Worm (Caenorhabditis elegans) whole organism, L4 larva: Measurements from ENCODE around the gene pgap-3.

Source experiments
- F37D6.2 ChIP-seq: sonication (generic microtip); optimal IDR thresholded peaks from 2 replicates; lab custom pipeline; 2016; ENCODE audit warnings: mild to moderate bottlenecking, missing genetic modification characterization, missing compliant biosample characterization
- T20F7.1 ChIP-seq: fragments of 200-800 bp; sonication (Bioruptor generic); optimal IDR thresholded peaks from 2 replicates; lab custom pipeline; 2018; ENCODE audit warnings: mild to moderate bottlenecking, missing genetic modification characterization, missing compliant biosample characterization
- T26A8.4 ChIP-seq: fragments of 200-800 bp; sonication (Bioruptor generic); IDR thresholded peaks from 2 replicates; pipeline ENCODE4 v1.3.6; 2022; ENCODE audit warnings: missing genetic modification characterization, missing compliant biosample characterization
- ZK337.2 ChIP-seq: fragments of 200-800 bp; sonication (Bioruptor generic); IDR thresholded peaks from 2 replicates; pipeline ENCODE4 v1.3.6; 2022; ENCODE audit warnings: missing genetic modification reagents, missing genetic modification characterization, missing compliant biosample characterization
- arid-1 ChIP-seq: fragments of 200-800 bp; sonication (Bioruptor generic); conservative IDR thresholded peaks from 2 replicates; pipeline ENCODE4 v1.3.6; 2022; ENCODE audit warnings: missing genetic modification reagents, missing genetic modification characterization, missing compliant biosample characterization
- attf-4 ChIP-seq: sonication (generic microtip); optimal IDR thresholded peaks from 3 replicates; lab custom pipeline; 2017; ENCODE audit warnings: missing biosample characterization, missing genetic modification characterization
- ceh-20 ChIP-seq: fragments of 200-800 bp; sonication (Bioruptor generic); IDR thresholded peaks from 2 replicates; pipeline ENCODE4 v1.3.6; 2022; ENCODE audit warnings: missing genetic modification reagents, missing genetic modification characterization, missing compliant biosample characterization
- ces-1 ChIP-seq: fragments of 150-350 bp; sonication (generic microtip); optimal IDR thresholded peaks from 4 replicates; lab custom pipeline; 2014; ENCODE audit warnings: missing biosample characterization, missing genetic modification reagents, missing genetic modification characterization
- daf-12 ChIP-seq: fragments of 150-350 bp; optimal IDR thresholded peaks from 2 replicates; lab custom pipeline; 2014; ENCODE audit warnings: missing biosample characterization, missing genetic modification reagents, missing genetic modification characterization
- daf-16 ChIP-seq, 3 experiments: sonication (generic microtip); optimal IDR thresholded peaks; 2 replicates each; lab custom pipeline; 2016 to 2017; ENCODE audit warnings: missing genetic modification characterization in 3 of 3, missing genetic modification reagents in 3 of 3, mild to moderate bottlenecking in 2 of 3, missing compliant biosample characterization in 2 of 3, missing biosample characterization in 1 of 3, moderate library complexity in 1 of 3
- daf-19 ChIP-seq: fragments of 200-800 bp; sonication (Bioruptor generic); conservative IDR thresholded peaks from 2 replicates; pipeline ENCODE4 v1.3.6; 2022; ENCODE audit warnings: missing genetic modification characterization, missing compliant biosample characterization
- daf-8 ChIP-seq: fragments of 200-800 bp; sonication (Bioruptor generic); IDR thresholded peaks from 2 replicates; pipeline ENCODE4 v1.3.6; 2022; ENCODE audit warnings: missing genetic modification characterization, missing compliant biosample characterization
- dmd-6 ChIP-seq: fragments of 200-800 bp; sonication (Bioruptor generic); IDR thresholded peaks from 2 replicates; pipeline ENCODE4 v1.3.6; 2022; ENCODE audit warnings: missing genetic modification reagents, missing genetic modification characterization, missing compliant biosample characterization
- dpl-1 ChIP-seq: fragments of 150-350 bp; optimal IDR thresholded peaks from 2 replicates; lab custom pipeline; 2014; ENCODE audit warnings: missing biosample characterization, missing genetic modification reagents, missing genetic modification characterization
- duxl-1 ChIP-seq: sonication (generic microtip); optimal IDR thresholded peaks from 2 replicates; lab custom pipeline; 2016; ENCODE audit warnings: mild to moderate bottlenecking, missing genetic modification characterization, moderate library complexity, missing compliant biosample characterization; ENCODE audit not compliant: poor library complexity
- egl-27 ChIP-seq: sonication (generic microtip); optimal IDR thresholded peaks from 3 replicates; lab custom pipeline; 2017; ENCODE audit warnings: missing biosample characterization, missing genetic modification reagents, missing genetic modification characterization
- fkh-10 ChIP-seq: fragments of 150-350 bp; optimal IDR thresholded peaks from 2 replicates; lab custom pipeline; 2014; ENCODE audit warnings: missing biosample characterization, missing genetic modification reagents, missing genetic modification characterization
- gei-8 ChIP-seq: fragments of 200-800 bp; sonication (Bioruptor generic); optimal IDR thresholded peaks from 2 replicates; lab custom pipeline; 2018; ENCODE audit warnings: mild to moderate bottlenecking, missing genetic modification characterization, missing compliant biosample characterization
- hif-1 ChIP-seq, 2 experiments: sonication (generic microtip); optimal IDR thresholded peaks; 2 replicates each; lab custom pipeline; 2016 to 2017; ENCODE audit warnings: missing compliant biosample characterization in 2 of 2, missing genetic modification characterization in 2 of 2, missing genetic modification reagents in 2 of 2, missing genotype in 2 of 2, mild to moderate bottlenecking in 1 of 2
- hlh-11 ChIP-seq: fragments of 200-800 bp; sonication (Bioruptor generic); optimal IDR thresholded peaks from 2 replicates; lab custom pipeline; 2018; ENCODE audit warnings: mild to moderate bottlenecking, missing genetic modification characterization, missing compliant biosample characterization
- lim-7 ChIP-seq: fragments of 200-800 bp; sonication (Bioruptor generic); IDR thresholded peaks from 2 replicates; pipeline ENCODE4 v1.3.6; 2022; ENCODE audit warnings: missing genetic modification characterization, missing compliant biosample characterization
- lin-1 ChIP-seq: fragments of 200-800 bp; sonication (Bioruptor generic); IDR thresholded peaks from 2 replicates; pipeline ENCODE4 v1.3.6; 2022; ENCODE audit warnings: missing genetic modification reagents, missing genetic modification characterization, missing compliant biosample characterization
- lin-38 ChIP-seq: fragments of 200-800 bp; sonication (Bioruptor generic); IDR thresholded peaks from 2 replicates; pipeline ENCODE4 v1.3.6; 2022; ENCODE audit warnings: missing genetic modification reagents, missing genetic modification characterization, missing compliant biosample characterization
- lsy-2 ChIP-seq, 2 experiments: fragments of 150-350 bp in 1 of 2; sonication (generic microtip) in 1 of 2; optimal IDR thresholded peaks; 2 replicates each; lab custom pipeline; 2014 to 2017; ENCODE audit warnings: missing biosample characterization in 2 of 2, missing genetic modification characterization in 2 of 2
- mdl-1 ChIP-seq, 2 experiments: fragments of 150-350 bp in 1 of 2; sonication (generic microtip) in 1 of 2; optimal IDR thresholded peaks; 2 replicates each; lab custom pipeline; 2014 to 2017; ENCODE audit warnings: missing biosample characterization in 2 of 2, missing genetic modification characterization in 2 of 2
- mep-1 ChIP-seq: fragments of 150-350 bp; sonication (generic microtip); optimal IDR thresholded peaks from 3 replicates; lab custom pipeline; 2014; ENCODE audit warnings: missing biosample characterization, missing genetic modification characterization
- mes-2 ChIP-seq: sonication (generic microtip); optimal IDR thresholded peaks from 2 replicates; lab custom pipeline; 2016; ENCODE audit warnings: missing genotype, mild to moderate bottlenecking, missing genetic modification characterization, missing compliant biosample characterization; ENCODE audit not compliant: poor library complexity, severe bottlenecking
- nhr-11 ChIP-seq: fragments of 150-350 bp; optimal IDR thresholded peaks from 2 replicates; lab custom pipeline; 2014; ENCODE audit warnings: missing biosample characterization, missing genetic modification characterization
- nhr-25 ChIP-seq: sonication (generic microtip); optimal IDR thresholded peaks from 2 replicates; lab custom pipeline; 2017; ENCODE audit warnings: missing genetic modification characterization, mild to moderate bottlenecking, missing compliant biosample characterization, antibody characterized with exemption, moderate library complexity, borderline replicate concordance; ENCODE audit not compliant: insufficient read depth
- nhr-28 ChIP-seq: fragments of 150-350 bp; optimal IDR thresholded peaks from 2 replicates; lab custom pipeline; 2014; ENCODE audit warnings: missing biosample characterization, missing genetic modification characterization
- nhr-41 ChIP-seq: fragments of 200-800 bp; sonication (Bioruptor generic); IDR thresholded peaks from 2 replicates; pipeline ENCODE4 v1.3.6; 2022; ENCODE audit warnings: missing genetic modification reagents, missing genetic modification characterization, missing compliant biosample characterization
- nhr-42 ChIP-seq: fragments of 200-800 bp; sonication (Bioruptor generic); IDR thresholded peaks from 2 replicates; pipeline ENCODE4 v1.3.6; 2022; ENCODE audit warnings: missing genetic modification characterization, missing compliant biosample characterization
- nhr-48 ChIP-seq: sonication (generic microtip); optimal IDR thresholded peaks from 2 replicates; lab custom pipeline; 2016; ENCODE audit warnings: mild to moderate bottlenecking, missing genetic modification characterization, missing compliant biosample characterization
- pha-4 ChIP-seq, 2 experiments: fragments of 150-350 bp in 1 of 2; fragments of 200-800 bp in 1 of 2; sonication (Bioruptor generic) in 1 of 2; IDR thresholded peaks in 1 of 2; optimal IDR thresholded peaks in 1 of 2; 2 replicates each; pipeline versions ENCODE4 v1.3.6 to Lab custom; 2014 to 2022; ENCODE audit warnings: missing genetic modification characterization in 2 of 2, missing genetic modification reagents in 2 of 2, missing biosample characterization in 1 of 2, missing compliant biosample characterization in 1 of 2
- pqm-1 ChIP-seq: sonication (generic microtip); optimal IDR thresholded peaks from 2 replicates; lab custom pipeline; 2017; ENCODE audit warnings: missing biosample characterization, missing genetic modification characterization
- skn-1 ChIP-seq: fragments of 150-350 bp; optimal IDR thresholded peaks from 2 replicates; lab custom pipeline; 2014; ENCODE audit warnings: missing biosample characterization, missing genetic modification characterization
- tra-1 ChIP-seq: fragments of 200-800 bp; sonication (Bioruptor generic); IDR thresholded peaks from 2 replicates; pipeline ENCODE4 v1.3.6; 2022; ENCODE audit warnings: missing genetic modification reagents, missing genetic modification characterization, missing compliant biosample characterization
- unc-130 ChIP-seq: sonication (generic microtip); optimal IDR thresholded peaks from 2 replicates; lab custom pipeline; 2016; ENCODE audit warnings: missing genetic modification reagents, missing genetic modification characterization, missing compliant biosample characterization
- unc-62 ChIP-seq, 3 experiments: fragments of 150-350 bp in 1 of 3; sonication (generic microtip); optimal IDR thresholded peaks in 2 of 3; peaks in 1 of 3; 1 replicate in 1 of 3; 2 replicates in 2 of 3; lab custom pipeline; 2014 to 2017; ENCODE audit warnings: missing biosample characterization in 3 of 3, missing genetic modification characterization in 3 of 3, missing genetic modification reagents in 3 of 3, missing genotype in 1 of 3

Gene pgap-3

ce11 chrV:6053188-6053687 is 5.5 kb upstream of the pgap-3 start, which contains the start of gene seip-1 (continued):
- TF ChIP-seq hif-1 (tag; optimal IDR thresholded peaks at IDR 0.05; lab: Kevin White, UChicago) (peak in 1 of 2 experiments; percentile 66), nhr-11 (peak; percentile 80), gei-8 (GFP tag; lab: Kevin White, UChicago) (no peak), dpl-1 (GFP tag; lab: Kevin White, UChicago) (peak; percentile 78), pqm-1 (peak; percentile 46), daf-19 (GFP tag; lab: Robert Waterston, UW) (no peak), nhr-25 (peak; percentile 29), lim-7 (GFP tag; lab: Robert Waterston, UW) (no peak), nhr-28 (tag; lab: Kevin White, UChicago) (peak; percentile 85), mdl-1 (tag; optimal IDR thresholded peaks at IDR 0.05; lab: Kevin White, UChicago) (peak in 1 of 2 experiments; percentile 73), F37D6.2 (tag; lab: Kevin White, UChicago) (peak; percentile 37), lin-1 (GFP tag; lab: Robert Waterston, UW) (peak; percentile 94), mes-2 (peak; percentile 90), unc-130 (GFP tag; lab: Kevin White, UChicago) (peak; percentile 14), duxl-1 (tag; lab: Kevin White, UChicago) (peak; percentile 32), T26A8.4 (peak; percentile 28; the same call in 1 of the 2 replicates), mep-1 (tag; lab: Kevin White, UChicago) (peak; percentile 94), fkh-10 (GFP tag; lab: Kevin White, UChicago) (peak; percentile 77), unc-62 (GFP tag; optimal IDR thresholded peaks at IDR 0.05 in 1 of 2; lab: Kevin White, UChicago) (peak in 1 of 2 experiments; percentile 98), unc-62 (tag; optimal IDR thresholded peaks at IDR 0.05; lab: Kevin White, UChicago) (no peak), tra-1 (GFP tag; lab: Robert Waterston, UW) (peak; percentile 60; the same call in 1 of the 2 replicates), lsy-2 (tag; optimal IDR thresholded peaks at IDR 0.05; lab: Kevin White, UChicago) (peak; percentile 24 to 91), pha-4 (GFP tag; IDR thresholded peaks at IDR 0.05; lab: Robert Waterston, UW) (no peak; the same call in 1 of the 2 replicates), pha-4 (tag; optimal IDR thresholded peaks at IDR 0.05; lab: Kevin White, UChicago) (peak; percentile 90), ceh-20 (GFP tag; lab: Robert Waterston, UW) (peak; percentile 72), daf-12 (no peak), nhr-48 (tag; lab: Kevin White, UChicago) (peak; percentile 52), lin-38 (GFP tag; lab: Robert Waterston, UW) (peak; percentile 96), T20F7.1 (GFP tag; lab: Kevin White, UChicago) (peak; percentile 78), daf-8 (GFP tag; lab: Robert Waterston, UW) (no peak), hlh-11 (tag; lab: Kevin White, UChicago) (peak; percentile 81), nhr-41 (GFP tag; lab: Robert Waterston, UW) (no peak), attf-4 (no peak), dmd-6 (GFP tag; lab: Robert Waterston, UW) (no peak; the same call in 1 of the 2 replicates)

ce11 chrV:6051159-6051558 is 3.4 kb upstream of the pgap-3 start, which contains the start of gene jamp-1:
Gene jamp-1 (minus strand): TSS chrV:6051259.
- no peak for TF ChIP-seq skn-1 (tag; lab: Kevin White, UChicago)
- TF ChIP-seq ZK337.2 (GFP tag; lab: Robert Waterston, UW): no peak
- no peak for TF ChIP-seq ces-1 (GFP tag; lab: Kevin White, UChicago)
- TF ChIP-seq nhr-11: no peak
- no peak for TF ChIP-seq nhr-42 (GFP tag; lab: Robert Waterston, UW)
- TF ChIP-seq arid-1: no peak
- no peak for TF ChIP-seq daf-16 (GFP tag; optimal IDR thresholded peaks at IDR 0.05; lab: Kevin White, UChicago)
- TF ChIP-seq daf-16 (tag; optimal IDR thresholded peaks at IDR 0.05; lab: Kevin White, UChicago): peak; percentile 12
- TF ChIP-seq egl-27 (tag; lab: Kevin White, UChicago): no peak
